Fruit fly (Drosophila melanogaster): ENCODE data around the gene cwo.
"Not testable (repeated sequence)": the region's sequence is repeated elsewhere in the genome, so short reads cannot be mapped to it uniquely, and the experiment has no call there.

The cwo gene

DNA sequence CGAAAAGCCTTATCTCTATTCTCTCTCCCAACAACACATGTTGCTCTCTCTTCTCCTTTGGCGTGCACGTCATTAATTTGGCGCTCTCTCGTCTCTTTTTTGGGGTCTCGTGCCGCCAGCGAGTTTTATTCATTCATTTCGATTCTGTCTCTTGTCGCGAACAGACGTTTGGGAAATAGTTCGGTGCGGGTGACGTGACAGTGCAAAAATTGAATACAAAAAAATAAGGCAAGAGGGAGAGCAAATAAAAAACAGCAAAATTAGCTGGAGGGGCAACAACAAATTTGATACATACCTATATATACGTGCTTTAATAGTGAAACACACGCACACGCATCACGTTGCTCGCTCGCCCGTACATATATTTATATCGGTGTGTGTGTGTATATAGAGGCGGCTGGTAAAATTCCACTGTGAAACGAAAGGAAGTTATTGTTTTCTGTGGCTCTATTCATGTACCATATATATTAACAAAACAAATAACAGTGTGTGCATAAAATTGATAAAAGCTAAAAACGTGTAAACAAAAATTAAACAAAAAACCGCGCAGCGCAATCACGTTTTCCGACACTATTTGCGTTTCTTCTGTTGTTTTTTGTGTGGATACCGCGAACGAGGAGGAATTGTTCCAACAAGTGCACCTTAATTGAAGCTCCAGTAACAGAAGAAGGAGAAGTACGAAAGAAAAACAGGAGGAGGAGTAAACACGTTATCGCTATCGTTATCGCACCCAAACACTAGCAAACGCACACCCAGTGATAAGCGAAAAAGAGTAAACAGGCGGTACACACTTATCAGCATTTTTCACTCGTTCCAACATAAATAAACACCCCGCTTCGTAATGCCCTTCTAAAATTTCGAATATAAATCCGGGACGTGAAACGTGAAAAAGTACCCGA, at the start of gene cwo:
Gene cwo (plus strand): TSS at position 131 of the 899 bp plus-strand sequence.
- no peak for TF ChIP-seq Sin3A (optimal IDR thresholded peaks at IDR 0.05)
- no peak for TF ChIP-seq ttk (optimal IDR thresholded peaks at IDR 0.05)
- no peak for TF ChIP-seq h (optimal IDR thresholded peaks at IDR 0.05)

DNA sequence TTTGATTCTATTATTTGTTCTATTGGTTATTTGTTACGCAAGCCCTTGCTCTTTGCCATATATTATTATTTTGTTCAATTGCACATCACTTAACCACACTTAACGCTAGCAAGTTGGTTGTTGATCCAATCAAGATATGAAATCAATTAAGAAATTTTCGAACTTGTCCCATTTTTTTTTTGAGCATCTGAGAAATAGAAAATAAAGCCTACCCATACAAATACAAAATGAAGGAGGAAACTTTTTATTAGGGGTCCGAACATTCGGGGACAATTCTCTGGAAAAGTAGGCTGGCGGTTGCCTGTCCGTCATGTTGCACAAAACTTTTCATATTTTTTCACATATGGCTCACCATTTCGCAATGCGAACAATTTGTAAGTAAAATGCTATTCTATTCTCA, 47.4 kb upstream of the cwo start, which contains the start of gene CG18545:
Gene CG18545 (plus strand): TSS at position 301 of the 400 bp plus-strand sequence.
- TF ChIP-seq insv, ttk, Sin3A (optimal IDR thresholded peaks at IDR 0.05): not testable (repeated sequence)

DNA sequence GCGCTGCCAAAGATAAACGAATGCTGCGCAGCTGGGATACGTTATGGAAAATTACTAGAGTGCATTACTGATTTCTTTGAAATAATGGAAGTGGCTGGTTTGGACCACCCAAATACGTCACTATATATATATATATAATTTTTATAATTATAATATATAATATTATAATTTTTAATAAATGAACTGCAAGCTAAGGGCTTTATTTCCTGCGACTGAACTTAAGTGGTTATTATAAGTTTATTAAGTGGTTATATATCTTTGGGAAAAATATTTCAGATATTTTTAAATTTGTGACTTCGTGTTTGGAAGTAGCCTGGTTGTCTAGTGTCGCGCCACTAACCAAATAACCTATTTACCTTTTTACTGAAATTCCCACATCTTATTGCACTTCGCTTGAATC, 39.6 kb upstream of the cwo start, which contains the start of gene CG31406:
Gene CG31406 (plus strand): TSS at position 301 of the 400 bp plus-strand sequence.
- not testable (repeated sequence) for TF ChIP-seq psq, insv, h (optimal IDR thresholded peaks at IDR 0.05)

DNA sequence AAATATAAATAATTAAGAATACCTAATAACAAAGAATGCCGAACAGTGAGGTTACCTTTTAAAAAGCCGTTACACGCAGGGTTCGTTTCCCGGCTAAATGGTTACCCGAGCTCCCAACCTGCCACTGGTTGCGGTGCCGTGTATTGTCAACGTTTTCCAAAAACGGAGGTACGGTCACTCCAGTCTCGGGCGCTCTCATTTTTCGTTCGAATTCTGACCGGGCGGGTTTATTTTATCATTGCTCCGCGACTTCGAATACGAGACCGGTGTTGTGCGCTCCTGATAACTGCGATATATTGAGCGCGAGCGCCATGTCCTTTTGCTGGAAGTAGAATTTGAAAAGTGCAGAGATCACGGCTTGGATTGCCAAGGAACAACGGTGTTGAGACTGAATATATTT, 38.1 kb upstream of the cwo start, which contains the start of gene jumu:
Gene jumu (plus strand): TSS at position 196 of the 400 bp plus-strand sequence.
- TF ChIP-seq psq (optimal IDR thresholded peaks at IDR 0.05) (no peak), h (optimal IDR thresholded peaks at IDR 0.05) (no peak), ttk (optimal IDR thresholded peaks at IDR 0.05) (no peak), Sin3A (optimal IDR thresholded peaks at IDR 0.05) (no peak), Myc (optimal IDR thresholded peaks at IDR 0.05) (no peak), insv (optimal IDR thresholded peaks at IDR 0.05) (no peak)

DNA sequence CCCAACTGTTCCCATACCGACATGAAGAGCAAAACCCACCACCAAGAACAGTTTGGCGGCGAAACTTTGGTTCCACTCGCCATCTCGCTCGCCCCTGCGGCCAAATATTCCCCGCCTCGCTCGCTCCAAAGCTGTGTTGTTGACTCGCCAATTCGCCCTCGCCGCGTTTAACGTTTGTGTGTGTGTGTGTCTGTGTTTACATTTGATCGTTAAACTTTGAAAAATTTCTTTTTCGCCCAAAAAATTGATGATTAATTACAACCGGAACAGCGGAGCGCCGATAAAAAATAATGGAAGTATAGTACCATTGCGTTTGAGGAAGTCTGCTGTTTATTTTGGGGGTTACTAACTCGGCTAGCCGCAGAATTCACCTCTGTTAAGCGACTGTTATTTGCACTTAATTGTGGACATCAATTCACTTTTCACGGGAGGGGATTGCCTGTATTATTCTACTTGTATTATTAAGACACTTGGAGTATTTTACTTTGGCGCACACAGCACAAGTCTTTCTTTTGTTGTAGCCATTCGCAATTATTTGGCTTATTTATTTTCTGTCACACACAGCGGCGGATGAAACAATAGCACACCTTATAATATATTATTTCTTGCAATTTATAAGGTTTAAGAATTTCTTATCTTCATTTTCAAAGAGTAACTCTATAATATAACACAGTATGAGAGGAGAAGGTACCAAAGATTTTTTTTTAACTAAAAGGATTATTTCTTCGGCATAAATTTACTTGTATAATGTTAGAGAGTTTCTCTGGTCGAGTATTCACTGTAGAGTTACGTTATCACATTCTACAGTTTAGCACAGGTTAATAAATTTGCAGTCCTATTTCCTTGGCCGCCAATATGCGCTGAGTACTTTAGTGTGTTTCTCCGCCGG, 37.1 kb upstream of the cwo start:
- TF ChIP-seq ttk (optimal IDR thresholded peaks at IDR 0.05): no peak
- TF ChIP-seq Myc (optimal IDR thresholded peaks at IDR 0.05): no peak
- no peak for TF ChIP-seq psq (optimal IDR thresholded peaks at IDR 0.05)
- TF ChIP-seq h (optimal IDR thresholded peaks at IDR 0.05): no peak
- TF ChIP-seq Sin3A (optimal IDR thresholded peaks at IDR 0.05): no peak
- TF ChIP-seq insv (optimal IDR thresholded peaks at IDR 0.05): no peak

DNA sequence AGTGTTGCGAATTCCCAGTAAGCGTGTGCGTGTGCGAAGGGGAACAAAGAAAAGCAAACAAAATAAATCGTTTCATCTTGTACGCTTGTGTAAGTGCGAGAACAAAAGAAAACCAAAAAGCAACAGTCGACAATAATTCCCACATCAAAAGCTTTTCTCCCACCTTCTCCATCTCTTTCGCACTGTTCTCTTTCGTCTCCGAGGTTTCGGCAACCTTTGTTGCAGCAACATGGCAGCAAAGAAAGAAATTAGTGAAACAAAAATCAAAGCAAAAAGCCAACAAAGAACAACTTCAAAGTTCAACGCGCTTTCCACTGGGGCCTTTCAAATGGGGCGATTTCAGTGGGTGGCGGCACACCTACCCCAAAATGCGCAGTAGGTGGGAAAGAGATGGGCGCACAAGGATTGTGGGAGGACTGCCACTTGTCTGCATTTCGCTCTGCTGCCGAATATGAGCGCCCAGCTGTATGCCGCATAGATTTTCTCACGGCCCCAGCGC, 36.0 kb upstream of the cwo start:
- TF ChIP-seq psq (optimal IDR thresholded peaks at IDR 0.05) (no peak), Sin3A (optimal IDR thresholded peaks at IDR 0.05) (no peak), h (optimal IDR thresholded peaks at IDR 0.05) (no peak), ttk (optimal IDR thresholded peaks at IDR 0.05) (no peak), insv (optimal IDR thresholded peaks at IDR 0.05) (no peak), Myc (optimal IDR thresholded peaks at IDR 0.05) (no peak)

DNA sequence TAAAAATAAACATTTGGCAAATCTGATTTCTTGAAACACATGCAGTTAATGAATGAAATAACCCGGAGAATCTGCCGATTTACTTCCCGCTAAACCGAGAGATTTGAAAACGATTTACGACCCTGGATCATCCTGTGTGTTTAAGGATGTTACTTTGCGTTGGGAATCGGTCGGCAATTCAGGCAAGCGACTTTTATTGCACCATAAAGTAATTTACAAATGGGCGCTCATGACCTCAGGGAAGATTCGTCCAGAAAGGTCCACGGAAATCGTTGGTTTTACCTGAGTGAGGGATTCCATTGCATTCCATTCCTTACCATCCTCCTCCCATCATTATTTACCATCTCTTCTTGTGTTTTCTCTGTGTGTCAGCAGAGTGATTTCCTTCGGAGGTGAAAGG, 35.2 kb upstream of the cwo start:
- no peak for TF ChIP-seq insv (optimal IDR thresholded peaks at IDR 0.05)
- TF ChIP-seq psq (optimal IDR thresholded peaks at IDR 0.05): no peak
- TF ChIP-seq Myc (optimal IDR thresholded peaks at IDR 0.05): no peak
- TF ChIP-seq h (optimal IDR thresholded peaks at IDR 0.05): no peak
- no peak for TF ChIP-seq Sin3A (optimal IDR thresholded peaks at IDR 0.05)
- no peak for TF ChIP-seq ttk (optimal IDR thresholded peaks at IDR 0.05)

DNA sequence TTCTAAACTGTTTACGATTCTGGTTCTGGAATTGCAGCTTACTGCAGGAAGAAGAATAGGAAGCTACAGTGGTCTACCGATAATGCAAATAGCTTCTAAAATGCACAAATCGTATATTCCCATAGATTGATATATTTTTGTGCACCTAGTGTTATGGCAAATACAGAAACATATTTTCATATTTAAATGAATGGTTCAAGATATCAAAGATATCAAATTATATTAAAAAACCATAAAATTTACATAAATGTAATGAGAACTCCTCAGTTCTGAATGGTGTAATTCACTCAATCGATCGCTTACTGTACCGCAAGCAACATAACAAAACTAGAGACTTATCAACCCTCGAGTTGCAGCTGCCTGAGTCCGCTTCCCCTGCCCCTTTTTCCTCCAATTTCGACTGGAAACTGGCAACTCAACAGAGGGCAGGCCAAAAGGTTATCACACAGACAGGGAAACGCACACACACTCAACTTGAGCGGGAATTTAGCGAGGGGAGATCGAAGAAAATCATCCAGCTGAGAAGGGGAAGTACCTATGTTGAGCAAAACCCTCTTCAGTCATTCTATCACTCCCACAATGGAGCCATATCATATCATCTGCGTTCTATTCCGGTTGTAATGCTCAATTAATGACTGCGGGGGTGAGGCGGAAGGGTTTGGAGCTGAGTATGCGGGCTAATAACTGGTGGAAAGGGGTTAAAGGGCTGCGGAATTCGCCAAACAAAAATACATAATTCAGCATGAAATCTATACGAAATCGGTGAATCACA, 33.9 kb upstream of the cwo start:
- TF ChIP-seq ttk (optimal IDR thresholded peaks at IDR 0.05): no peak
- no peak for TF ChIP-seq Myc (optimal IDR thresholded peaks at IDR 0.05)
- TF ChIP-seq h (optimal IDR thresholded peaks at IDR 0.05): no peak
- no peak for TF ChIP-seq Sin3A (optimal IDR thresholded peaks at IDR 0.05)
- no peak for TF ChIP-seq psq (optimal IDR thresholded peaks at IDR 0.05)
- TF ChIP-seq insv (optimal IDR thresholded peaks at IDR 0.05): no peak

DNA sequence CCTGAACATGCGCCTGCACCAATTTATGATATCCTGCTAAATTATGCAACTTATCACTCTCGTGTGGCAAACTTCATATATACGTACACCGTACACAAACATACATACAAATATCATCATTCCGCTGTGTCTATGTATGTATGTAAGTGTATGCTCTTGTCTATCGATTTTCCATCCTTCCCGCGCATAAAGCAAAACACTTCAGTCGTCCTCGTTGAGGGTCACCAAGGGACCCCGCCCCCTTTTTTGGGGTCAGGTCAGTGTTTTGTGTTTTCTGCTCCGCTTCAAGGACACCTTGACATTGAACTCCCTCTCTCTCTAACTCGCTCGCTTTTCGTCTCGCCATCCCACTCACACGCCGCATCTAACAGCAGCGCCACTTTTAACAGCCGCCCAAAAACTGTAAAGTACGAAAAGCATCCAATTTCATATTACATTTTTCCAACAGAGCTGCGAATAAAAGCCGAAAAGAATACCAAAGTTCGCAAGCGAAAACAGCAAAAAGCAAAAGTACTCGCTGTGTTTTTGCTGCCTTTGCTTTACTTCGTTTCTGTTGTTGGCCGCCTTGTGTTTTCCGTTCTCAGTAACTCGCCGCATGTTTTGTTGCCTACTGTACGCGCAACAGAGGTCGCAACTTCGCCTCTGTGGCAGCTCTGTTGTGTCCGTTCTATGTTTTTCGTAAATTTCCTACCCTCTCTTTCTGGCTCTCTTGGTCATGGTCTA, 32.1 kb upstream of the cwo start:
- no peak for TF ChIP-seq Myc (optimal IDR thresholded peaks at IDR 0.05)
- no peak for TF ChIP-seq insv (optimal IDR thresholded peaks at IDR 0.05)
- TF ChIP-seq h (optimal IDR thresholded peaks at IDR 0.05): no peak
- TF ChIP-seq Sin3A (optimal IDR thresholded peaks at IDR 0.05): no peak
- no peak for TF ChIP-seq psq (optimal IDR thresholded peaks at IDR 0.05)
- TF ChIP-seq ttk (optimal IDR thresholded peaks at IDR 0.05): no peak

DNA sequence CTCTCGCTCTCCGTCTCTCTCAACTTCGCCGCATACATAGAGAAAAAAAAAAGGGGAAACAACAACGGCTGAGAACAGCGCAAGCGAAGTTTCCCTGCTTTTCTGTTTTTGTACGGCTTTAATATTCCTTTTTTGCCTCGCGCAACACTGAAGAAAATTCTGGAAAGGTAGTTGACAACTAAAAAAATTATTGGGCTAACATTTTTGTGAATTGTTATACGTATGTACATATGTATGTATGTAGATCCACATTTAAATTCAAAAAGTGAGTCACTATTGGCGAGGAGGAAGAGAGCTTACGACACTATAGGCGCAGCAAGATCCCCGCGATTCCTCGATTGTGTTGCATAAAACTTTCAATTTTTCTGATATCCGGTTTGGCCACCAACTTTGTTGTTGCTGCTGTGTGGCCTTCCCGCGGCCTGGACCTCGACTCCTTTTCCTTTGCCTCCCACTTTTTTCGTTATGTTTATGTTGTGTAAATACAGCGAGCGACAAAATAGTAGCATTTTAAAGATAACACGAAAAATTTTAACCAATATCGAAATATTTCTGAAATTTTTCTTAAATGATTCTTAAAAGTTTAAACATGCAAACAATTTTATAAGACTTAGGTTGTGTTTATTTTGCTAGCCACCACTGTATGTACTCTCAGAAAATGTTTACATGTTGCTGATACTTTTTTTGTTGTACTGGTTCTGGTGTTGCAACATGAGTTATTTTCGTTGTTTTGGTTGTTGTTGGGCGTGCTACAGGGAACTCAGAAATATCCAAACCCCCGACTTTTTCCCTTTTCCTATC, 31.3 kb upstream of the cwo start:
- no peak for TF ChIP-seq psq (optimal IDR thresholded peaks at IDR 0.05)
- TF ChIP-seq Sin3A (optimal IDR thresholded peaks at IDR 0.05): no peak
- no peak for TF ChIP-seq h (optimal IDR thresholded peaks at IDR 0.05)
- TF ChIP-seq Myc (optimal IDR thresholded peaks at IDR 0.05): no peak
- no peak for TF ChIP-seq insv (optimal IDR thresholded peaks at IDR 0.05)
- TF ChIP-seq ttk (optimal IDR thresholded peaks at IDR 0.05): no peak
